Fruit fly (Drosophila melanogaster) whole organism, embryonic: ENCODE measurements around the gene Fer3.

Experiments
- Abd-B ChIP-seq: fragments of 200-800 bp; sonication (Bioruptor generic); optimal IDR thresholded peaks from 2 replicates; lab custom pipeline; 2018; ENCODE audit warnings: missing biosample characterization, mild to moderate bottlenecking, missing genetic modification characterization, moderate library complexity
- C15 ChIP-seq: fragments of 200-800 bp; sonication (Bioruptor generic); IDR thresholded peaks from 3 replicates; pipeline ENCODE4 v1.3.6; 2022; ENCODE audit warnings: missing biosample characterization, missing genetic modification characterization
- CG10654 ChIP-seq: fragments of 200-800 bp; sonication (Bioruptor generic); optimal IDR thresholded peaks from 2 replicates; lab custom pipeline; 2016; ENCODE audit warnings: missing biosample characterization, missing genetic modification characterization
- CG11456 ChIP-seq: fragments of 200-800 bp; sonication (Bioruptor generic); IDR thresholded peaks from 3 replicates; pipeline ENCODE4 v1.3.6; 2022; ENCODE audit warnings: missing biosample characterization, missing genetic modification characterization
- CG12104 ChIP-seq: fragments of 200-800 bp; sonication (Bioruptor generic); optimal IDR thresholded peaks from 3 replicates; lab custom pipeline; 2016; ENCODE audit warnings: missing biosample characterization, missing genetic modification characterization
- CG13296 ChIP-seq: fragments of 200-800 bp; sonication (Bioruptor generic); optimal IDR thresholded peaks from 3 replicates; lab custom pipeline; 2018; ENCODE audit warnings: missing biosample characterization, mild to moderate bottlenecking, missing genetic modification characterization
- CG13624 ChIP-seq: fragments of 200-800 bp; sonication (Bioruptor generic); optimal IDR thresholded peaks from 2 replicates; lab custom pipeline; 2016; ENCODE audit warnings: missing biosample characterization, missing genetic modification characterization
- CG14667 ChIP-seq: fragments of 200-800 bp; sonication (Bioruptor generic); IDR thresholded peaks from 2 replicates; pipeline ENCODE4 v1.3.6; 2022; ENCODE audit warnings: missing biosample characterization, missing genetic modification characterization
- CG17385 ChIP-seq: fragments of 200-800 bp; sonication (Bioruptor generic); optimal IDR thresholded peaks from 3 replicates; lab custom pipeline; 2018; ENCODE audit warnings: missing biosample characterization, mild to moderate bottlenecking, missing genetic modification characterization
- CG18599 ChIP-seq: fragments of 200-800 bp; sonication (Bioruptor generic); optimal IDR thresholded peaks from 3 replicates; lab custom pipeline; 2017; ENCODE audit warnings: missing biosample characterization, missing genetic modification characterization, mild to moderate bottlenecking, moderate library complexity, missing genetic modification reagents
- CG2678 ChIP-seq: fragments of 200-800 bp; sonication (Bioruptor generic); optimal IDR thresholded peaks from 3 replicates; lab custom pipeline; 2019; ENCODE audit warnings: missing biosample characterization, mild to moderate bottlenecking, missing genetic modification characterization, moderate library complexity
- CG31224 ChIP-seq: fragments of 200-800 bp; sonication (Bioruptor generic); IDR thresholded peaks from 2 replicates; pipeline ENCODE4 v1.3.6; 2022; ENCODE audit warnings: missing biosample characterization, missing genetic modification characterization
- CG4282 ChIP-seq: fragments of 200-800 bp; sonication (Bioruptor generic); optimal IDR thresholded peaks from 2 replicates; lab custom pipeline; 2016; ENCODE audit warnings: missing biosample characterization, missing genetic modification characterization
- CG43689 ChIP-seq: fragments of 200-800 bp; sonication (Bioruptor generic); IDR thresholded peaks from 2 replicates; pipeline ENCODE4 v1.3.6; 2022; ENCODE audit warnings: missing biosample characterization, missing genetic modification characterization
- CG4820 ChIP-seq: fragments of 200-800 bp; sonication (Bioruptor generic); optimal IDR thresholded peaks from 3 replicates; lab custom pipeline; 2016; ENCODE audit warnings: missing biosample characterization, missing genetic modification characterization
- CG5180 ChIP-seq: fragments of 200-800 bp; sonication (Bioruptor generic); optimal IDR thresholded peaks from 3 replicates; lab custom pipeline; 2017; ENCODE audit warnings: missing biosample characterization, missing genetic modification characterization, mild to moderate bottlenecking, moderate library complexity, missing genetic modification reagents
- CG5953 ChIP-seq: fragments of 200-800 bp; sonication (Bioruptor generic); IDR thresholded peaks from 2 replicates; pipeline ENCODE4 v1.3.6; 2022; ENCODE audit warnings: missing biosample characterization, missing genetic modification characterization
- CG6654 ChIP-seq: fragments of 200-800 bp; sonication (Bioruptor generic); optimal IDR thresholded peaks from 2 replicates; lab custom pipeline; 2017; ENCODE audit warnings: missing biosample characterization, mild to moderate bottlenecking, missing genetic modification characterization
- CG7786 ChIP-seq: fragments of 200-800 bp; sonication (Bioruptor generic); optimal IDR thresholded peaks from 2 replicates; lab custom pipeline; 2016; ENCODE audit warnings: missing biosample characterization, missing genetic modification characterization
- CG8944 ChIP-seq: fragments of 200-800 bp; sonication (Bioruptor generic); optimal IDR thresholded peaks from 3 replicates; lab custom pipeline; 2016; ENCODE audit warnings: missing biosample characterization, missing genetic modification characterization
- CG9797 ChIP-seq: fragments of 200-800 bp; sonication (Bioruptor generic); optimal IDR thresholded peaks from 3 replicates; lab custom pipeline; 2018; ENCODE audit warnings: missing biosample characterization, mild to moderate bottlenecking, missing genetic modification characterization
- CG9817 ChIP-seq: fragments of 200-800 bp; sonication (Bioruptor generic); optimal IDR thresholded peaks from 2 replicates; lab custom pipeline; 2018; ENCODE audit warnings: missing biosample characterization, mild to moderate bottlenecking, missing genetic modification characterization, moderate library complexity
- CHES-1-like ChIP-seq: fragments of 200-800 bp; sonication (Bioruptor generic); optimal IDR thresholded peaks from 2 replicates; lab custom pipeline; 2016; ENCODE audit warnings: missing biosample characterization, missing genetic modification characterization
- CTCF ChIP-seq: fragments of 200-800 bp; sonication (Bioruptor generic); optimal IDR thresholded peaks from 2 replicates; lab custom pipeline; 2017; ENCODE audit warnings: missing biosample characterization, mild to moderate bottlenecking, missing genetic modification characterization, moderate library complexity
- Dad ChIP-seq: fragments of 200-800 bp; sonication (Bioruptor generic); optimal IDR thresholded peaks from 3 replicates; lab custom pipeline; 2016; ENCODE audit warnings: missing biosample characterization, missing genetic modification characterization
- Eip74EF ChIP-seq, 2 experiments: fragments of 200-800 bp in 1 of 2; fragments of >200 bp in 1 of 2; sonication (Bioruptor generic) in 1 of 2; optimal IDR thresholded peaks; 2 replicates each; lab custom pipeline; 2017 to 2019; ENCODE audit warnings: missing biosample characterization in 2 of 2, missing genetic modification characterization in 2 of 2, mild to moderate bottlenecking in 1 of 2, moderate library complexity in 1 of 2
- Ets97D ChIP-seq: fragments of 200-800 bp; sonication (Bioruptor generic); optimal IDR thresholded peaks from 3 replicates; lab custom pipeline; 2016; ENCODE audit warnings: missing biosample characterization, missing genetic modification characterization
- HHEX ChIP-seq: fragments of 200-800 bp; sonication (Bioruptor generic); optimal IDR thresholded peaks from 3 replicates; lab custom pipeline; 2017; ENCODE audit warnings: missing biosample characterization, mild to moderate bottlenecking, missing genetic modification characterization, missing genetic modification reagents
- Hr39 ChIP-seq: fragments of >200 bp; optimal IDR thresholded peaks from 2 replicates; lab custom pipeline; 2017
- Kr ChIP-seq: fragments of 200-800 bp; sonication (Bioruptor generic); optimal IDR thresholded peaks from 2 replicates; lab custom pipeline; 2017; ENCODE audit warnings: missing biosample characterization, mild to moderate bottlenecking, missing genetic modification characterization
- Med ChIP-seq: fragments of 200-800 bp; sonication (Bioruptor generic); peaks from one replicate; lab custom pipeline; 2016; ENCODE audit warnings: missing biosample characterization, missing genetic modification characterization, mild to moderate bottlenecking, inconsistent platforms, moderate library complexity
- Nf-YC ChIP-seq: fragments of 200-800 bp; optimal IDR thresholded peaks from 3 replicates; lab custom pipeline; 2019; ENCODE audit warnings: missing biosample characterization, mild to moderate bottlenecking, missing genetic modification characterization, moderate library complexity
- Poxn ChIP-seq: fragments of 200-800 bp; sonication (Bioruptor generic); IDR thresholded peaks from 2 replicates; pipeline ENCODE4 v1.3.6; 2022; ENCODE audit warnings: missing biosample characterization, missing genetic modification characterization
- al ChIP-seq: fragments of 200-800 bp; sonication (Bioruptor generic); IDR thresholded peaks from 2 replicates; pipeline ENCODE4 v1.3.6; 2022; ENCODE audit warnings: missing biosample characterization, missing genetic modification characterization
- ase ChIP-seq: fragments of 200-800 bp; sonication (Bioruptor generic); IDR thresholded peaks from 3 replicates; pipeline ENCODE4 v1.3.6; 2022; ENCODE audit warnings: missing biosample characterization, missing genetic modification characterization
- az2 ChIP-seq: fragments of 200-800 bp; sonication (Bioruptor generic); optimal IDR thresholded peaks from 3 replicates; lab custom pipeline; 2016; ENCODE audit warnings: missing biosample characterization, missing genetic modification characterization
- chif ChIP-seq, 2 experiments: fragments of 200-800 bp; sonication (Bioruptor generic); optimal IDR thresholded peaks; 3 replicates each; lab custom pipeline; 2016; ENCODE audit warnings: missing biosample characterization in 2 of 2, missing genetic modification characterization in 2 of 2
- emc ChIP-seq: fragments of 200-800 bp; sonication (Bioruptor generic); optimal IDR thresholded peaks from 2 replicates; lab custom pipeline; 2016; ENCODE audit warnings: missing biosample characterization, missing genetic modification characterization
- grau ChIP-seq: fragments of 200-800 bp; optimal IDR thresholded peaks from 3 replicates; lab custom pipeline; 2019; ENCODE audit warnings: missing biosample characterization, mild to moderate bottlenecking, missing genetic modification characterization, moderate library complexity
- gro ChIP-seq: fragments of 200-800 bp; sonication (Bioruptor generic); optimal IDR thresholded peaks from 2 replicates; lab custom pipeline; 2016; ENCODE audit warnings: missing biosample characterization, missing genetic modification characterization
- gsb ChIP-seq: fragments of 200-800 bp; sonication (Bioruptor generic); IDR thresholded peaks from 2 replicates; pipeline ENCODE4 v1.3.6; 2022; ENCODE audit warnings: missing biosample characterization, missing genetic modification characterization
- hb ChIP-seq: fragments of 200-800 bp; sonication (Bioruptor generic); IDR thresholded peaks from 3 replicates; pipeline ENCODE4 v1.3.6; 2022; ENCODE audit warnings: missing biosample characterization, missing genetic modification characterization; ENCODE audit not compliant: partially characterized antibody
- hkb ChIP-seq, 2 experiments: fragments of 200-800 bp in 1 of 2; fragments of >200 bp in 1 of 2; sonication (Bioruptor generic) in 1 of 2; IDR thresholded peaks in 1 of 2; optimal IDR thresholded peaks in 1 of 2; 2 replicates each; pipeline versions ENCODE4 v1.3.6 to Lab custom; 2017 to 2022; ENCODE audit warnings: missing biosample characterization in 1 of 2, missing genetic modification characterization in 1 of 2
- luna ChIP-seq: fragments of 200-800 bp; sonication (Bioruptor generic); optimal IDR thresholded peaks from 2 replicates; lab custom pipeline; 2016; ENCODE audit warnings: missing biosample characterization, missing genetic modification characterization
- pan ChIP-seq, 4 experiments: fragments of >200 bp in 3 of 4; fragments of 200-800 bp in 1 of 4; sonication (Bioruptor generic) in 1 of 4; optimal IDR thresholded peaks in 3 of 4; IDR thresholded peaks in 1 of 4; 2 replicates each; pipeline versions ENCODE4 v1.3.6 to Lab custom; 2017 to 2022; ENCODE audit warnings: missing biosample characterization in 2 of 4, missing genetic modification characterization in 2 of 4, mixed read lengths in 1 of 4
- prd ChIP-seq, 3 experiments: fragments of >200 bp in 2 of 3; fragments of 200-800 bp in 1 of 3; sonication (Bioruptor generic) in 1 of 3; optimal IDR thresholded peaks in 2 of 3; IDR thresholded peaks in 1 of 3; 2 replicates in 2 of 3; 3 replicates in 1 of 3; pipeline versions ENCODE4 v1.3.6 to Lab custom; 2017 to 2022; ENCODE audit warnings: missing biosample characterization in 1 of 3, missing genetic modification characterization in 1 of 3
- sima ChIP-seq: fragments of 200-800 bp; sonication (Bioruptor generic); optimal IDR thresholded peaks from 2 replicates; lab custom pipeline; 2016; ENCODE audit warnings: missing biosample characterization, missing genetic modification characterization
- tio ChIP-seq: fragments of 200-800 bp; sonication (Bioruptor generic); optimal IDR thresholded peaks from 2 replicates; lab custom pipeline; 2017; ENCODE audit warnings: missing biosample characterization, missing genetic modification characterization, inconsistent platforms
- trh ChIP-seq: fragments of 200-800 bp; sonication (Bioruptor generic); optimal IDR thresholded peaks from 2 replicates; lab custom pipeline; 2016; ENCODE audit warnings: missing biosample characterization, missing genetic modification characterization
- usp ChIP-seq: fragments of >200 bp; optimal IDR thresholded peaks from 2 replicates; lab custom pipeline; 2017; ENCODE audit warnings: missing biosample characterization, missing genetic modification characterization
- wdn ChIP-seq: fragments of 200-800 bp; sonication (Bioruptor generic); IDR thresholded peaks from 2 replicates; pipeline ENCODE4 v1.3.6; 2022; ENCODE audit warnings: missing biosample characterization, missing genetic modification characterization

The Fer3 gene

DNA sequence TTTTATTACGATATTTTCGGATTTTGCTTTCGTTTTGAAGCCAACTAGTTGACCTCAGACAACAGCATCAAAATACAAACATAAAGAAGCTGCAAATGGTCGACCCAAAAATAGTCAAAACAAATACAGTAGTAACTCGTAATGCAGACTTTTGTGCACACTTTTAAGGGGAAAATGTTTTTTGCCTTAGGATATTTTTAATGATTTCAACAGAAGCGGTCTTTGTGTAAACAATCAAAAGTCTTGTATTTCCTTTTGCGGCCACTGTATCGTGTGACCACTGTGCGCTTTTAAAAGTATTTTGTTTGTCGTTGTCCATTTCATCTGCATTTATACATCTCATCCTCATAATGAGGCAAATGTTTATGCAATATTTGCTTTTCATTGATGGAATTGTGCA is 44.7 kb downstream of the Fer3 start (continued):
- peak; percentile 88 for TF ChIP-seq trh (GFP tag; lab: Kevin White, UChicago)
- TF ChIP-seq C15 (GFP tag; lab: Robert Waterston, UW) = peak; percentile 93
- peak; percentile 97 for TF ChIP-seq CG2678 (tag; lab: Kevin White, UChicago)
- TF ChIP-seq ase (GFP tag; lab: Robert Waterston, UW) = peak; percentile 94
- peak; percentile 94 for TF ChIP-seq HHEX
- peak; percentile 96 for TF ChIP-seq Dad (GFP tag; lab: Kevin White, UChicago)
- TF ChIP-seq chif (GFP tag; optimal IDR thresholded peaks at IDR 0.05; lab: Kevin White, UChicago) = peak; percentile 95 to 96
- peak; percentile 94 for TF ChIP-seq tio
- peak; percentile 99 for TF ChIP-seq gro (GFP tag; lab: Kevin White, UChicago)
- TF ChIP-seq al (GFP tag; lab: Robert Waterston, UW) = peak; percentile 97
- peak; percentile 99 for TF ChIP-seq grau (tag; lab: Kevin White, UChicago)
- no peak for TF ChIP-seq prd (optimal IDR thresholded peaks at IDR 0.05; lab: Kevin White, UChicago)
- TF ChIP-seq prd (GFP tag; IDR thresholded peaks at IDR 0.05; lab: Robert Waterston, UW) = peak; percentile 98
- peak; percentile 98 for TF ChIP-seq CG13624 (GFP tag; lab: Kevin White, UChicago)
- TF ChIP-seq luna (GFP tag; lab: Kevin White, UChicago) = peak; percentile 97
- no peak for TF ChIP-seq hkb (optimal IDR thresholded peaks at IDR 0.05; lab: Kevin White, UChicago)
- peak; percentile 97 for TF ChIP-seq hkb (GFP tag; IDR thresholded peaks at IDR 0.05; lab: Robert Waterston, UW)
- peak; percentile 97 for TF ChIP-seq CG8944 (GFP tag; lab: Kevin White, UChicago)
- TF ChIP-seq CG5180 = peak; percentile 83
- TF ChIP-seq pan (optimal IDR thresholded peaks at IDR 0.05; lab: Kevin White, UChicago) = no peak
- peak in 1 of 2 experiments; percentile 99 for TF ChIP-seq pan (GFP tag; optimal IDR thresholded peaks at IDR 0.05 in 1 of 2, IDR thresholded peaks at IDR 0.05 in 1 of 2)
- peak; percentile 39 for TF ChIP-seq CTCF (GFP tag; lab: Kevin White, UChicago)
- peak; percentile 94 for TF ChIP-seq emc
- TF ChIP-seq CG14667 = peak; percentile 96
- no peak for TF ChIP-seq hb (GFP tag; lab: Robert Waterston, UW)
- peak; percentile 96 for TF ChIP-seq gsb
- peak; percentile 84 for TF ChIP-seq sima
- TF ChIP-seq Kr (GFP tag; lab: Kevin White, UChicago) = no peak
- TF ChIP-seq Abd-B (GFP tag; lab: Kevin White, UChicago) = peak; percentile 93
- peak; percentile 84 for TF ChIP-seq Ets97D (GFP tag; lab: Kevin White, UChicago)
- TF ChIP-seq CG13296 (GFP tag; lab: Kevin White, UChicago) = peak; percentile 97
- peak; percentile 95 for TF ChIP-seq CG5953 (GFP tag; lab: Robert Waterston, UW)
- TF ChIP-seq Hr39 = no peak
- peak; percentile 69 for TF ChIP-seq CG6654 (GFP tag; lab: Kevin White, UChicago)
- peak; percentile 96 for TF ChIP-seq CG4282 (GFP tag; lab: Kevin White, UChicago)
- peak; percentile 93 for TF ChIP-seq CG31224 (GFP tag; lab: Robert Waterston, UW)
- peak; percentile 98 for TF ChIP-seq CG9817
- TF ChIP-seq CG17385 (GFP tag; lab: Kevin White, UChicago) = peak; percentile 93
- TF ChIP-seq CG10654 = peak; percentile 95
- TF ChIP-seq CG12104 (GFP tag; lab: Kevin White, UChicago) = peak; percentile 95
- peak; percentile 97 for TF ChIP-seq CG7786 (GFP tag; lab: Kevin White, UChicago)
- peak; percentile 95 for TF ChIP-seq CG43689
- peak; percentile 96 for TF ChIP-seq Poxn
- peak; percentile 98 for TF ChIP-seq wdn (GFP tag; lab: Robert Waterston, UW)
- peak; percentile 98 for TF ChIP-seq CHES-1-like (GFP tag; lab: Kevin White, UChicago)
- peak; percentile 93 for TF ChIP-seq CG4820 (GFP tag; lab: Kevin White, UChicago)
- TF ChIP-seq CG18599 (GFP tag; lab: Kevin White, UChicago) = peak; percentile 95
- TF ChIP-seq usp (GFP tag; lab: Kevin White, UChicago) = no peak
- TF ChIP-seq CG11456 (GFP tag; lab: Robert Waterston, UW) = peak; percentile 98
- TF ChIP-seq Eip74EF (GFP tag; optimal IDR thresholded peaks at IDR 0.05; lab: Kevin White, UChicago) = peak in 1 of 2 experiments; percentile 81
- TF ChIP-seq Nf-YC = peak; percentile 88
- TF ChIP-seq Med (GFP tag; lab: Kevin White, UChicago) = peak; percentile 100
- no peak for TF ChIP-seq CG9797 (GFP tag; lab: Kevin White, UChicago)
- peak; percentile 97 for TF ChIP-seq az2
